Worm (Caenorhabditis elegans) whole organism, L1 larva: Measurements from ENCODE around the gene F13H10.9.

Source experiments
- Y116A8C.19 ChIP-seq: sonication (generic microtip); optimal IDR thresholded peaks from 2 replicates; lab custom pipeline; 2016; ENCODE audit warnings: missing compliant biosample characterization, missing genetic modification characterization, borderline replicate concordance
- alr-1 ChIP-seq: fragments of 200-800 bp; sonication (Bioruptor generic); optimal IDR thresholded peaks from 2 replicates; lab custom pipeline; 2018; ENCODE audit warnings: borderline replicate concordance, mild to moderate bottlenecking, missing genetic modification characterization, missing compliant biosample characterization
- aly-2 ChIP-seq: fragments of 150-350 bp; optimal IDR thresholded peaks from 2 replicates; lab custom pipeline; 2014; ENCODE audit warnings: missing biosample characterization, missing genetic modification characterization
- blmp-1 ChIP-seq: fragments of 150-350 bp; optimal IDR thresholded peaks from 2 replicates; lab custom pipeline; 2014; ENCODE audit warnings: missing biosample characterization, missing genetic modification characterization
- ceh-63 ChIP-seq: fragments of 200-800 bp; sonication (Bioruptor generic); optimal IDR thresholded peaks from 2 replicates; lab custom pipeline; 2018; ENCODE audit warnings: mild to moderate bottlenecking, missing genetic modification characterization, missing compliant biosample characterization
- ceh-8 ChIP-seq: fragments of 200-800 bp; sonication (Bioruptor generic); optimal IDR thresholded peaks from 2 replicates; lab custom pipeline; 2018; ENCODE audit warnings: mild to moderate bottlenecking, missing genetic modification characterization, moderate library complexity, missing compliant biosample characterization
- ceh-90 ChIP-seq: sonication (generic microtip); optimal IDR thresholded peaks from 2 replicates; lab custom pipeline; 2016; ENCODE audit warnings: missing genetic modification characterization, missing compliant biosample characterization
- ces-1 ChIP-seq: fragments of 150-350 bp; optimal IDR thresholded peaks from 2 replicates; lab custom pipeline; 2014; ENCODE audit warnings: missing biosample characterization, missing genetic modification reagents, missing genetic modification characterization
- dpl-1 ChIP-seq, 3 experiments: fragments of 150-350 bp in 2 of 3; sonication (generic microtip) in 1 of 3; optimal IDR thresholded peaks; 2 replicates each; lab custom pipeline; 2014 to 2017; ENCODE audit warnings: missing biosample characterization in 3 of 3, missing genetic modification characterization in 3 of 3, missing genetic modification reagents in 3 of 3
- dsc-1 ChIP-seq: sonication (generic microtip); optimal IDR thresholded peaks from 2 replicates; lab custom pipeline; 2016; ENCODE audit warnings: mild to moderate bottlenecking, missing genetic modification characterization, missing compliant biosample characterization
- efl-3 ChIP-seq: fragments of 200-800 bp; sonication (Bioruptor generic); optimal IDR thresholded peaks from 2 replicates; lab custom pipeline; 2018; ENCODE audit warnings: mild to moderate bottlenecking, missing genetic modification characterization, missing compliant biosample characterization
- egl-13 ChIP-seq: sonication (generic microtip); optimal IDR thresholded peaks from 2 replicates; lab custom pipeline; 2016; ENCODE audit warnings: missing genotype, missing genetic modification reagents, missing genetic modification characterization, missing compliant biosample characterization
- egl-27 ChIP-seq, 2 experiments: fragments of 150-350 bp in 1 of 2; sonication (generic microtip); optimal IDR thresholded peaks; 3 replicates each; lab custom pipeline; 2017 to 2018; ENCODE audit warnings: missing biosample characterization in 2 of 2, missing genetic modification characterization in 2 of 2, missing genetic modification reagents in 2 of 2
- elt-2 ChIP-seq: sonication (generic microtip); optimal IDR thresholded peaks from 2 replicates; lab custom pipeline; 2016; ENCODE audit warnings: missing genetic modification characterization, mild to moderate bottlenecking, inconsistent platforms, missing compliant biosample characterization, missing genetic modification reagents
- elt-3 ChIP-seq, 6 experiments: fragments of 150-350 bp in 1 of 6; sonication (generic microtip); optimal IDR thresholded peaks; 2 replicates each; lab custom pipeline; 2017 to 2018; ENCODE audit warnings: missing biosample characterization in 6 of 6, missing genetic modification characterization in 6 of 6, inconsistent platforms in 1 of 6
- fos-1 ChIP-seq: fragments of 150-350 bp; optimal IDR thresholded peaks from 2 replicates; lab custom pipeline; 2014; ENCODE audit warnings: missing biosample characterization, missing genetic modification characterization
- grh-1 ChIP-seq: fragments of 200-800 bp; sonication (Bioruptor generic); IDR thresholded peaks from 2 replicates; pipeline ENCODE4 v1.3.6; 2022; ENCODE audit warnings: missing genetic modification reagents, missing genetic modification characterization, missing compliant biosample characterization
- hlh-17 ChIP-seq: fragments of 200-800 bp; sonication (Bioruptor generic); optimal IDR thresholded peaks from 2 replicates; lab custom pipeline; 2018; ENCODE audit warnings: missing genetic modification characterization, mild to moderate bottlenecking, missing compliant biosample characterization, moderate library complexity, borderline replicate concordance
- irx-1 ChIP-seq: sonication (generic microtip); optimal IDR thresholded peaks from 2 replicates; lab custom pipeline; 2016; ENCODE audit warnings: missing genetic modification characterization, missing compliant biosample characterization
- isw-1 ChIP-seq: fragments of 200-800 bp; sonication (Bioruptor generic); IDR thresholded peaks from 2 replicates; pipeline ENCODE4 v1.3.6; 2022; ENCODE audit warnings: missing genetic modification characterization, missing compliant biosample characterization
- lin-13 ChIP-seq: fragments of 150-350 bp; optimal IDR thresholded peaks from 2 replicates; lab custom pipeline; 2014; ENCODE audit warnings: missing biosample characterization, missing genetic modification reagents, missing genetic modification characterization
- lin-14 ChIP-seq: fragments of 200-800 bp; sonication (Bioruptor generic); optimal IDR thresholded peaks from 2 replicates; lab custom pipeline; 2018; ENCODE audit warnings: mild to moderate bottlenecking, missing genetic modification characterization, moderate library complexity, missing compliant biosample characterization
- lin-39 ChIP-seq: fragments of 150-350 bp; optimal IDR thresholded peaks from 2 replicates; lab custom pipeline; 2014; ENCODE audit warnings: missing biosample characterization, missing genetic modification reagents, missing genetic modification characterization
- lir-3 ChIP-seq: sonication (generic microtip); optimal IDR thresholded peaks from 2 replicates; lab custom pipeline; 2016; ENCODE audit warnings: mild to moderate bottlenecking, missing genetic modification characterization, moderate library complexity, missing compliant biosample characterization; ENCODE audit not compliant: poor library complexity
- mab-9 ChIP-seq: fragments of 200-800 bp; sonication (Bioruptor generic); IDR thresholded peaks from 2 replicates; pipeline ENCODE4 v1.3.6; 2022; ENCODE audit warnings: missing genetic modification reagents, missing genetic modification characterization, missing compliant biosample characterization
- nhr-11 ChIP-seq: fragments of 150-350 bp; optimal IDR thresholded peaks from 2 replicates; lab custom pipeline; 2014; ENCODE audit warnings: missing biosample characterization, missing genetic modification characterization
- nhr-12 ChIP-seq: sonication (generic microtip); optimal IDR thresholded peaks from 2 replicates; lab custom pipeline; 2017; ENCODE audit warnings: missing biosample characterization, missing genetic modification characterization
- nhr-19 ChIP-seq: fragments of 200-800 bp; sonication (Bioruptor generic); conservative IDR thresholded peaks from 2 replicates; pipeline ENCODE4 v1.3.6; 2022; ENCODE audit warnings: missing genetic modification characterization, missing compliant biosample characterization
- nhr-20 ChIP-seq: sonication (generic microtip); optimal IDR thresholded peaks from 2 replicates; lab custom pipeline; 2016; ENCODE audit warnings: mild to moderate bottlenecking, missing genetic modification characterization, missing compliant biosample characterization
- nhr-47 ChIP-seq: sonication (generic microtip); optimal IDR thresholded peaks from 2 replicates; lab custom pipeline; 2016; ENCODE audit warnings: mild to moderate bottlenecking, missing genetic modification characterization, moderate library complexity, missing compliant biosample characterization
- nhr-76 ChIP-seq: sonication (generic microtip); optimal IDR thresholded peaks from 2 replicates; lab custom pipeline; 2017; ENCODE audit warnings: missing biosample characterization, missing genetic modification characterization
- nhr-90 ChIP-seq: sonication (generic microtip); optimal IDR thresholded peaks from 2 replicates; lab custom pipeline; 2016; ENCODE audit warnings: mild to moderate bottlenecking, missing genetic modification characterization, missing compliant biosample characterization; ENCODE audit not compliant: poor library complexity
- pag-3 ChIP-seq: sonication (generic microtip); optimal IDR thresholded peaks from 2 replicates; lab custom pipeline; 2017; ENCODE audit warnings: missing genetic modification characterization, mild to moderate bottlenecking, missing compliant biosample characterization, antibody characterized with exemption, borderline replicate concordance; ENCODE audit not compliant: insufficient read depth
- snpc-4 ChIP-seq: fragments of 150-350 bp; optimal IDR thresholded peaks from 2 replicates; lab custom pipeline; 2014; ENCODE audit warnings: missing biosample characterization, missing genetic modification characterization
- snu-23 ChIP-seq: sonication (generic microtip); optimal IDR thresholded peaks from 2 replicates; lab custom pipeline; 2016; ENCODE audit warnings: missing genetic modification characterization, missing compliant biosample characterization
- sup-37 ChIP-seq: fragments of 200-800 bp; sonication (Bioruptor generic); optimal IDR thresholded peaks from 2 replicates; lab custom pipeline; 2018; ENCODE audit warnings: mild to moderate bottlenecking, missing genetic modification characterization, missing compliant biosample characterization
- tbx-2 ChIP-seq: sonication (generic microtip); optimal IDR thresholded peaks from 2 replicates; lab custom pipeline; 2016; ENCODE audit warnings: missing genetic modification characterization, missing compliant biosample characterization
- tlp-1 ChIP-seq: fragments of 150-350 bp; optimal IDR thresholded peaks from 2 replicates; lab custom pipeline; 2014; ENCODE audit warnings: missing biosample characterization, missing genetic modification characterization
- unc-86 ChIP-seq: sonication (generic microtip); optimal IDR thresholded peaks from 2 replicates; lab custom pipeline; 2016; ENCODE audit warnings: missing genetic modification characterization, missing compliant biosample characterization
- unc-98 ChIP-seq: fragments of 200-800 bp; sonication (Bioruptor generic); IDR thresholded peaks from 2 replicates; pipeline ENCODE4 v1.3.6; 2022; ENCODE audit warnings: missing genetic modification characterization, missing compliant biosample characterization
- vab-15 ChIP-seq: sonication (generic microtip); optimal IDR thresholded peaks from 2 replicates; lab custom pipeline; 2017; ENCODE audit warnings: missing genotype, mild to moderate bottlenecking, missing genetic modification characterization, missing compliant biosample characterization
- ztf-11 ChIP-seq, 2 experiments: sonication (generic microtip); optimal IDR thresholded peaks; 2 replicates each; lab custom pipeline; 2016 to 2017; ENCODE audit warnings: missing genetic modification characterization in 2 of 2, missing biosample characterization in 1 of 2, missing compliant biosample characterization in 1 of 2
- ztf-4 ChIP-seq: fragments of 150-350 bp; optimal IDR thresholded peaks from 2 replicates; lab custom pipeline; 2014; ENCODE audit warnings: missing biosample characterization, missing genetic modification characterization

The F13H10.9 gene

DNA sequence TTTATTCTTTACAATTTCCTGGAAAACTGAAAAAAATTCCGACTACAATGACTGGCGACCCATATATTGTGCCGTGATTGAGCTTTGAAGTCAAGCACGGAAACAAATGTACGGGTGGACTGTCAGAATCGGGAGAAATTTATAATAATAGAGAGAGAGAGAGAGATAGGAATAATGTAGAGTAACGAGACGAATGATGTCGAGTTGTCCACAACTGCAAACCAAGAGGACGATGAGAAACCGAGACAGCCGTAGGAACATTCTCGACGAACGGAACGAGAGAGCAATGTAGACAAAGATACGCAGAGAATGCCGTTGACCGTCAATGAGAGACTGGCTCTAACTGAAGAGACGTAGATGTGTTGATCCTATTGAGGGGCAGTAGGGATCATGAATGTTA lies 25.8 kb downstream of the F13H10.9 start (continued):
- TF ChIP-seq hlh-17 (no peak), isw-1 (no peak), egl-27 (tag; optimal IDR thresholded peaks at IDR 0.05; lab: Kevin White, UChicago) (peak; percentile 46 to 69), ztf-11 (tag; optimal IDR thresholded peaks at IDR 0.05; lab: Kevin White, UChicago) (peak in 1 of 2 experiments; percentile 73), alr-1 (tag; lab: Kevin White, UChicago) (no peak), tlp-1 (no peak), aly-2 (tag; lab: Kevin White, UChicago) (peak; percentile 74), Y116A8C.19 (tag; lab: Kevin White, UChicago) (no peak), vab-15 (tag; lab: Kevin White, UChicago) (no peak), unc-98 (no peak), elt-2 (tag; lab: Kevin White, UChicago) (peak; percentile 9), lir-3 (tag; lab: Kevin White, UChicago) (peak; percentile 35), ceh-90 (tag; lab: Kevin White, UChicago) (no peak), ztf-4 (peak; percentile 92), nhr-12 (no peak), mab-9 (GFP tag; lab: Robert Waterston, UW) (0 out of 2 replicates have a peak, but pooled peaks have one; percentile 31), dpl-1 (GFP tag; optimal IDR thresholded peaks at IDR 0.05; lab: Kevin White, UChicago) (peak; percentile 45 to 49 (median 47)), nhr-19 (GFP tag; lab: Robert Waterston, UW) (peak; percentile 81), egl-13 (tag; lab: Kevin White, UChicago) (peak; percentile 64), ceh-8 (no peak), snpc-4 (peak; percentile 10), unc-86 (peak; percentile 72), nhr-90 (peak; percentile 71), ces-1 (GFP tag; lab: Kevin White, UChicago) (no peak), lin-13 (peak; percentile 73), nhr-47 (tag; lab: Kevin White, UChicago) (peak; percentile 82), ceh-63 (GFP tag; lab: Kevin White, UChicago) (no peak), nhr-76 (tag; lab: Kevin White, UChicago) (no peak), snu-23 (GFP tag; lab: Kevin White, UChicago) (peak; percentile 96), sup-37 (GFP tag; lab: Kevin White, UChicago) (no peak), dsc-1 (peak; percentile 66), pag-3 (tag; lab: Kevin White, UChicago) (peak; percentile 91), fos-1 (peak; percentile 66), blmp-1 (tag; lab: Kevin White, UChicago) (peak; percentile 77), lin-14 (GFP tag; lab: Kevin White, UChicago) (peak; percentile 95), lin-39 (tag; lab: Kevin White, UChicago) (no peak), elt-3 (tag; optimal IDR thresholded peaks at IDR 0.05; lab: Kevin White, UChicago) (peak in 5 of 6 experiments; percentile 19 to 85 (median 65)), grh-1 (peak; percentile 56), nhr-20 (tag; lab: Kevin White, UChicago) (peak; percentile 92), efl-3 (GFP tag; lab: Kevin White, UChicago) (no peak), tbx-2 (peak; percentile 78), irx-1 (peak; percentile 23), nhr-11 (tag; lab: Kevin White, UChicago) (no peak)
- TF ChIP-seq, all 84 proteins: peak for 48
